Worm (Caenorhabditis elegans): ENCODE data around the gene moe-3.

Gene moe-3

ce11 chrII:13165683-13166259 is at the start of gene moe-3:
Gene moe-3 (minus strand): TSS chrII:13165733.
- TF ChIP-seq unc-62 (GFP tag; optimal IDR thresholded peaks at IDR 0.05): no peak

ce11 chrII:13199674-13200215 is 34.2 kb upstream of the moe-3 start, which contains the start of gene btf-1:
Gene btf-1 (plus strand): TSS chrII:13200165.
- TF ChIP-seq unc-62 (GFP tag; optimal IDR thresholded peaks at IDR 0.05): no peak

ce11 chrII:13198845-13199244 is 33.3 kb upstream of the moe-3 start:
- TF ChIP-seq unc-62 (GFP tag; optimal IDR thresholded peaks at IDR 0.05): no peak

ce11 chrII:13196689-13197280 is 31.3 kb upstream of the moe-3 start:
- no peak for TF ChIP-seq unc-62 (GFP tag; optimal IDR thresholded peaks at IDR 0.05)

ce11 chrII:13195706-13196417 is 30.3 kb upstream of the moe-3 start:
- TF ChIP-seq unc-62 (GFP tag; optimal IDR thresholded peaks at IDR 0.05): no peak

ce11 chrII:13195163-13195562 is 29.6 kb upstream of the moe-3 start, which contains the start of gene lec-1:
Gene lec-1 (plus strand): TSS chrII:13195549.
- no peak for TF ChIP-seq unc-62 (GFP tag; optimal IDR thresholded peaks at IDR 0.05)

- TF ChIP-seq unc-62 (GFP tag; optimal IDR thresholded peaks at IDR 0.05): no peak
These were observed 28.1 kb upstream of the moe-3 start for ce11 chrII:13193563-13194103.

ce11 chrII:13190412-13190811 is 24.9 kb upstream of the moe-3 start:
- TF ChIP-seq unc-62 (GFP tag; optimal IDR thresholded peaks at IDR 0.05): no peak

ce11 chrII:13189363-13189762 is 23.8 kb upstream of the moe-3 start:
- no peak for TF ChIP-seq unc-62 (GFP tag; optimal IDR thresholded peaks at IDR 0.05)

- TF ChIP-seq unc-62 (GFP tag; optimal IDR thresholded peaks at IDR 0.05): no peak
These were observed 22.6 kb upstream of the moe-3 start for ce11 chrII:13188084-13188483.

ce11 chrII:13187188-13187587 is 21.7 kb upstream of the moe-3 start, which contains the start of gene mecr-1:
Gene mecr-1 (minus strand): TSS chrII:13187314.
- no peak for TF ChIP-seq unc-62 (GFP tag; optimal IDR thresholded peaks at IDR 0.05)

ce11 chrII:13184129-13184528 is 18.6 kb upstream of the moe-3 start, which contains the start of gene W09H1.3:
Gene W09H1.3 (plus strand): TSS chrII:13184429.
- TF ChIP-seq unc-62 (GFP tag; optimal IDR thresholded peaks at IDR 0.05): no peak

ce11 chrII:13183228-13183755 is 17.8 kb upstream of the moe-3 start, which contains the start of the genes W09H1.4 and his-73:
Gene W09H1.4 (plus strand): TSS chrII:13183528.
Gene his-73 (plus strand): TSS chrII:13183705.
- TF ChIP-seq unc-62 (GFP tag; optimal IDR thresholded peaks at IDR 0.05): no peak

ce11 chrII:13181465-13181864 is 15.9 kb upstream of the moe-3 start, which contains the start of gene W09H1.1:
Gene W09H1.1 (minus strand): TSS chrII:13181565.
- TF ChIP-seq unc-62 (GFP tag; optimal IDR thresholded peaks at IDR 0.05): no peak

ce11 chrII:13174435-13174834 is 8.9 kb upstream of the moe-3 start:
- no peak for TF ChIP-seq unc-62 (GFP tag; optimal IDR thresholded peaks at IDR 0.05)

ce11 chrII:13170696-13171095 is 5.2 kb upstream of the moe-3 start:
- TF ChIP-seq unc-62 (GFP tag; optimal IDR thresholded peaks at IDR 0.05): no peak
